Fruit fly (Drosophila melanogaster) whole organism, embryonic: ENCODE measurements around the gene CG7579.

ENCODE experiments used
- ATbp ChIP-seq: fragments of 200-800 bp; sonication (Bioruptor generic); optimal IDR thresholded peaks from 2 replicates; lab custom pipeline; 2017; ENCODE audit warnings: missing biosample characterization, mild to moderate bottlenecking, missing genetic modification characterization, missing genetic modification reagents
- Asciz ChIP-seq: fragments of 200-800 bp; sonication (Bioruptor generic); optimal IDR thresholded peaks from 2 replicates; lab custom pipeline; 2017; ENCODE audit warnings: missing biosample characterization, mild to moderate bottlenecking, missing genetic modification characterization, missing genetic modification reagents
- Bdp1 ChIP-seq: fragments of 200-800 bp; sonication (Bioruptor generic); optimal IDR thresholded peaks from 3 replicates; lab custom pipeline; 2016; ENCODE audit warnings: missing biosample characterization, missing genetic modification characterization
- CG10979 ChIP-seq: fragments of 200-800 bp; sonication (Bioruptor generic); optimal IDR thresholded peaks from 2 replicates; lab custom pipeline; 2018; ENCODE audit warnings: missing biosample characterization, mild to moderate bottlenecking, missing genetic modification characterization, moderate library complexity
- CG12071 ChIP-seq: fragments of 200-800 bp; sonication (Bioruptor generic); optimal IDR thresholded peaks from 3 replicates; lab custom pipeline; 2018; ENCODE audit warnings: missing biosample characterization, mild to moderate bottlenecking, missing genetic modification characterization
- CG13287 ChIP-seq: fragments of 200-800 bp; sonication (Bioruptor generic); IDR thresholded peaks from 2 replicates; pipeline ENCODE4 v1.3.6; 2022; ENCODE audit warnings: missing biosample characterization, missing genetic modification characterization; ENCODE audit not compliant: partially characterized antibody
- CG17186 ChIP-seq: fragments of 200-800 bp; sonication (Bioruptor generic); optimal IDR thresholded peaks from 3 replicates; lab custom pipeline; 2017; ENCODE audit warnings: missing biosample characterization, missing genetic modification reagents, missing genetic modification characterization
- CG2199 ChIP-seq: fragments of 200-800 bp; sonication (Bioruptor generic); IDR thresholded peaks from 3 replicates; pipeline ENCODE4 v1.3.6; 2022; ENCODE audit warnings: missing biosample characterization, missing genetic modification characterization
- CG3065 ChIP-seq: fragments of 200-800 bp; sonication (Bioruptor generic); optimal IDR thresholded peaks from 2 replicates; lab custom pipeline; 2016; ENCODE audit warnings: missing biosample characterization, missing genetic modification characterization
- CG32532 ChIP-seq: fragments of 200-800 bp; sonication (Bioruptor generic); IDR thresholded peaks from 2 replicates; pipeline ENCODE4 v1.3.6; 2022; ENCODE audit warnings: missing biosample characterization, missing genetic modification characterization
- CG4820 ChIP-seq: fragments of 200-800 bp; sonication (Bioruptor generic); optimal IDR thresholded peaks from 3 replicates; lab custom pipeline; 2016; ENCODE audit warnings: missing biosample characterization, missing genetic modification characterization
- CG5180 ChIP-seq: fragments of 200-800 bp; sonication (Bioruptor generic); optimal IDR thresholded peaks from 3 replicates; lab custom pipeline; 2017; ENCODE audit warnings: missing biosample characterization, missing genetic modification characterization, mild to moderate bottlenecking, moderate library complexity, missing genetic modification reagents
- CG5953 ChIP-seq: fragments of 200-800 bp; sonication (Bioruptor generic); IDR thresholded peaks from 2 replicates; pipeline ENCODE4 v1.3.6; 2022; ENCODE audit warnings: missing biosample characterization, missing genetic modification characterization
- CG6689 ChIP-seq: fragments of 200-800 bp; sonication (Bioruptor generic); IDR thresholded peaks from 2 replicates; pipeline ENCODE4 v1.3.6; 2022; ENCODE audit warnings: missing biosample characterization, missing genetic modification characterization
- CG6765 ChIP-seq: fragments of 200-800 bp; sonication (Bioruptor generic); optimal IDR thresholded peaks from 3 replicates; lab custom pipeline; 2017; ENCODE audit warnings: missing biosample characterization, mild to moderate bottlenecking, missing genetic modification characterization
- CG7839 ChIP-seq: fragments of 200-800 bp; sonication (Bioruptor generic); optimal IDR thresholded peaks from 3 replicates; lab custom pipeline; 2018; ENCODE audit warnings: missing biosample characterization, mild to moderate bottlenecking, missing genetic modification characterization, moderate library complexity
- CG8290 ChIP-seq, 3 experiments: fragments of 200-800 bp; sonication (Bioruptor generic); optimal IDR thresholded peaks; 2 replicates each; lab custom pipeline; 2016 to 2019; ENCODE audit warnings: missing biosample characterization in 3 of 3, missing genetic modification characterization in 3 of 3, mild to moderate bottlenecking in 2 of 3, moderate library complexity in 1 of 3
- CG9437 ChIP-seq: fragments of 200-800 bp; sonication (Bioruptor generic); optimal IDR thresholded peaks from 2 replicates; lab custom pipeline; 2018; ENCODE audit warnings: missing biosample characterization, mild to moderate bottlenecking, missing genetic modification characterization
- CG9797 ChIP-seq: fragments of 200-800 bp; sonication (Bioruptor generic); optimal IDR thresholded peaks from 3 replicates; lab custom pipeline; 2018; ENCODE audit warnings: missing biosample characterization, mild to moderate bottlenecking, missing genetic modification characterization
- CTCF ChIP-seq: fragments of 200-800 bp; sonication (Bioruptor generic); optimal IDR thresholded peaks from 2 replicates; lab custom pipeline; 2017; ENCODE audit warnings: missing biosample characterization, mild to moderate bottlenecking, missing genetic modification characterization, moderate library complexity
- D19A ChIP-seq: fragments of 200-800 bp; optimal IDR thresholded peaks from 3 replicates; lab custom pipeline; 2019; ENCODE audit warnings: missing biosample characterization, mild to moderate bottlenecking, missing genetic modification characterization, moderate library complexity
- ERR ChIP-seq: fragments of 200-800 bp; sonication (Bioruptor generic); optimal IDR thresholded peaks from 2 replicates; lab custom pipeline; 2016; ENCODE audit warnings: missing biosample characterization, missing genetic modification characterization
- HmgD ChIP-seq: fragments of 200-800 bp; sonication (Bioruptor generic); optimal IDR thresholded peaks from 3 replicates; lab custom pipeline; 2016; ENCODE audit warnings: missing biosample characterization, missing genetic modification characterization
- Hr3 ChIP-seq: fragments of 200-800 bp; sonication (Bioruptor generic); optimal IDR thresholded peaks from 3 replicates; lab custom pipeline; 2016; ENCODE audit warnings: missing biosample characterization, missing genetic modification characterization
- Optix ChIP-seq: fragments of 200-800 bp; sonication (Bioruptor generic); IDR thresholded peaks from 3 replicates; pipeline ENCODE4 v1.3.6; 2022; ENCODE audit warnings: missing biosample characterization, missing genetic modification characterization
- Ptx1 ChIP-seq: fragments of 200-800 bp; sonication (Bioruptor generic); IDR thresholded peaks from 2 replicates; pipeline ENCODE4 v1.3.6; 2022; ENCODE audit warnings: missing biosample characterization, missing genetic modification characterization
- Scr ChIP-seq: fragments of 200-800 bp; sonication (Bioruptor generic); IDR thresholded peaks from 2 replicates; pipeline ENCODE4 v1.3.6; 2022; ENCODE audit warnings: missing biosample characterization, missing genetic modification characterization; ENCODE audit not compliant: partially characterized antibody
- Sin3A ChIP-seq: fragments of >200 bp; optimal IDR thresholded peaks from 2 replicates; lab custom pipeline; 2018
- Six4 ChIP-seq: fragments of 200-800 bp; sonication (Bioruptor generic); optimal IDR thresholded peaks from 2 replicates; lab custom pipeline; 2016; ENCODE audit warnings: missing biosample characterization, missing genetic modification characterization
- ac ChIP-seq: fragments of 200-800 bp; sonication (Bioruptor generic); optimal IDR thresholded peaks from 3 replicates; lab custom pipeline; 2017; ENCODE audit warnings: missing biosample characterization, mild to moderate bottlenecking, missing genetic modification characterization
- al ChIP-seq: fragments of 200-800 bp; sonication (Bioruptor generic); IDR thresholded peaks from 2 replicates; pipeline ENCODE4 v1.3.6; 2022; ENCODE audit warnings: missing biosample characterization, missing genetic modification characterization
- ara ChIP-seq: fragments of 200-800 bp; sonication (Bioruptor generic); IDR thresholded peaks from 2 replicates; pipeline ENCODE4 v1.3.6; 2022; ENCODE audit warnings: missing biosample characterization, missing genetic modification characterization
- cad ChIP-seq: fragments of >200 bp; optimal IDR thresholded peaks from 2 replicates; lab custom pipeline; 2017; ENCODE audit warnings: missing biosample characterization, missing genetic modification characterization
- cato ChIP-seq: fragments of 200-800 bp; sonication (Bioruptor generic); optimal IDR thresholded peaks from 2 replicates; lab custom pipeline; 2016; ENCODE audit warnings: missing biosample characterization, missing genetic modification characterization, borderline replicate concordance
- ci ChIP-seq: fragments of 200-800 bp; sonication (Bioruptor generic); IDR thresholded peaks from 3 replicates; pipeline ENCODE4 v1.3.6; 2022; ENCODE audit warnings: missing biosample characterization, missing genetic modification characterization
- crc ChIP-seq: fragments of 200-800 bp; sonication (Bioruptor generic); optimal IDR thresholded peaks from 2 replicates; lab custom pipeline; 2016; ENCODE audit warnings: missing biosample characterization, missing genetic modification characterization
- dm ChIP-seq: fragments of 200-800 bp; sonication (Bioruptor generic); optimal IDR thresholded peaks from 3 replicates; lab custom pipeline; 2016; ENCODE audit warnings: missing biosample characterization, missing genetic modification characterization
- dysf ChIP-seq: fragments of 200-800 bp; sonication (Bioruptor generic); IDR thresholded peaks from 3 replicates; pipeline ENCODE4 v1.3.6; 2022; ENCODE audit warnings: missing biosample characterization, missing genetic modification characterization
- fd102C ChIP-seq: fragments of 200-800 bp; sonication (Bioruptor generic); optimal IDR thresholded peaks from 2 replicates; lab custom pipeline; 2018; ENCODE audit warnings: missing biosample characterization, mild to moderate bottlenecking, missing genetic modification characterization, moderate library complexity
- ftz-f1 ChIP-seq: fragments of 200-800 bp; sonication (Bioruptor generic); optimal IDR thresholded peaks from 2 replicates; lab custom pipeline; 2016; ENCODE audit warnings: missing biosample characterization, missing genetic modification characterization
- gsb ChIP-seq: fragments of 200-800 bp; sonication (Bioruptor generic); IDR thresholded peaks from 2 replicates; pipeline ENCODE4 v1.3.6; 2022; ENCODE audit warnings: missing biosample characterization, missing genetic modification characterization
- jumu ChIP-seq: fragments of 200-800 bp; sonication (Bioruptor generic); optimal IDR thresholded peaks from 3 replicates; lab custom pipeline; 2016; ENCODE audit warnings: missing biosample characterization, missing genetic modification characterization
- kni ChIP-seq: fragments of 200-800 bp; sonication (Bioruptor generic); optimal IDR thresholded peaks from 3 replicates; lab custom pipeline; 2017; ENCODE audit warnings: mild to moderate bottlenecking, missing biosample characterization, missing genetic modification reagents, missing genetic modification characterization
- lbe ChIP-seq: fragments of 200-800 bp; sonication (Bioruptor generic); optimal IDR thresholded peaks from 2 replicates; lab custom pipeline; 2016; ENCODE audit warnings: missing biosample characterization, mild to moderate bottlenecking, missing genetic modification characterization
- mld ChIP-seq: fragments of 200-800 bp; sonication (Bioruptor generic); IDR thresholded peaks from 3 replicates; pipeline ENCODE4 v1.3.6; 2022; ENCODE audit warnings: missing biosample characterization, missing genetic modification characterization; ENCODE audit not compliant: partially characterized antibody
- pros ChIP-seq: fragments of 200-800 bp; sonication (Bioruptor generic); optimal IDR thresholded peaks from 3 replicates; lab custom pipeline; 2019; ENCODE audit warnings: missing biosample characterization, mild to moderate bottlenecking, missing genetic modification characterization, moderate library complexity
- scrt ChIP-seq: fragments of 200-800 bp; sonication (Bioruptor generic); optimal IDR thresholded peaks from 2 replicates; lab custom pipeline; 2018; ENCODE audit warnings: missing biosample characterization, mild to moderate bottlenecking, missing genetic modification characterization, moderate library complexity
- slou ChIP-seq: fragments of 200-800 bp; sonication (Bioruptor generic); optimal IDR thresholded peaks from 3 replicates; lab custom pipeline; 2016; ENCODE audit warnings: missing biosample characterization, missing genetic modification characterization
- so ChIP-seq: fragments of 200-800 bp; sonication (Bioruptor generic); IDR thresholded peaks from 3 replicates; pipeline ENCODE4 v1.3.6; 2022; ENCODE audit warnings: missing biosample characterization, missing genetic modification characterization
- unc-4 ChIP-seq: fragments of 200-800 bp; sonication (Bioruptor generic); IDR thresholded peaks from 2 replicates; pipeline ENCODE4 v1.3.6; 2022; ENCODE audit warnings: missing biosample characterization, missing genetic modification characterization; ENCODE audit not compliant: partially characterized antibody
- wdn ChIP-seq: fragments of 200-800 bp; sonication (Bioruptor generic); IDR thresholded peaks from 2 replicates; pipeline ENCODE4 v1.3.6; 2022; ENCODE audit warnings: missing biosample characterization, missing genetic modification characterization
- zen2 ChIP-seq: fragments of 200-800 bp; sonication (Bioruptor generic); IDR thresholded peaks from 3 replicates; pipeline ENCODE4 v1.3.6; 2022; ENCODE audit warnings: missing biosample characterization, missing genetic modification characterization; ENCODE audit not compliant: partially characterized antibody
- zfh1 ChIP-seq: fragments of 200-800 bp; sonication (Bioruptor generic); IDR thresholded peaks from 3 replicates; pipeline ENCODE4 v1.3.6; 2022; ENCODE audit warnings: missing biosample characterization, missing genetic modification characterization

The CG7579 gene

DNA sequence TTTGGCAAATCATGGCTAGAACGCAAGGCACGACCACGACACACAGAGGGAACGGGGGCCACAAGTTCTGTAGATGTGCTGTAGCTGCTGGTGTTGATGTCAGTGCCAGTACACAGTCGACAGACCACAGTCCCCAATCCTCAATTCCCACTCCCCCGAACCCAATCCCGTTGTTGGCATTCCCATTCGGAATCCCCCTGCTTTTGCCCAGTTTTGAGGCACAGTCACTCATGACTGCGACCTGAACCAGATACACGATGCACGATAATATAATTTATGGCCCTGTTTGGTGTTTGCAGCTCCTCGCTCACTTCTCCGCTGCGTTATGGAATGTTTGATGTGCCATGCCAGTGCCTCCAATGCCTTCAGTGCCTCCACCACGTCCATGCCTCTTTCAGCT is 37.7 kb upstream of the CG7579 start (continued):
- TF ChIP-seq CG2199 (GFP tag; lab: Robert Waterston, UW) (0 out of 3 replicates have a peak, but pooled peaks have one; percentile 65), CG9437 (GFP tag; lab: Kevin White, UChicago) (no peak), CG13287 (GFP tag; lab: Robert Waterston, UW) (no peak), cato (no peak), slou (GFP tag; lab: Kevin White, UChicago) (no peak), CG6689 (GFP tag; lab: Robert Waterston, UW) (no peak), so (GFP tag; lab: Robert Waterston, UW) (no peak), cad (no peak), CG5953 (GFP tag; lab: Robert Waterston, UW) (no peak), Bdp1 (no peak), gsb (GFP tag; lab: Robert Waterston, UW) (no peak), CG17186 (no peak), wdn (GFP tag; lab: Robert Waterston, UW) (no peak), dm (GFP tag; lab: Kevin White, UChicago) (no peak), Hr3 (GFP tag; lab: Kevin White, UChicago) (no peak), fd102C (GFP tag; lab: Kevin White, UChicago) (no peak), D19A (no peak), kni (GFP tag; lab: Kevin White, UChicago) (peak; percentile 23), CG3065 (no peak), jumu (GFP tag; lab: Kevin White, UChicago) (no peak), CG12071 (no peak), ATbp (no peak), ac (GFP tag; lab: Kevin White, UChicago) (no peak), ERR (GFP tag; lab: Kevin White, UChicago) (no peak), zen2 (no peak), pros (no peak), zfh1 (GFP tag; lab: Robert Waterston, UW) (no peak), ftz-f1 (no peak), CG32532 (GFP tag; lab: Robert Waterston, UW) (no peak), Scr (GFP tag; lab: Robert Waterston, UW) (no peak), dysf (GFP tag; lab: Robert Waterston, UW) (no peak), Optix (no peak), Sin3A (no peak), al (GFP tag; lab: Robert Waterston, UW) (no peak), mld (no peak), lbe (GFP tag; lab: Kevin White, UChicago) (no peak), Six4 (GFP tag; lab: Kevin White, UChicago) (no peak), CG4820 (no peak), scrt (GFP tag; lab: Kevin White, UChicago) (no peak), CG6765 (GFP tag; lab: Kevin White, UChicago) (no peak), CG5180 (GFP tag; lab: Kevin White, UChicago) (no peak), ara (0 out of 2 replicates have a peak, but pooled peaks have one; percentile 17), Asciz (no peak), CG7839 (no peak), Ptx1 (no peak), crc (no peak), CG8290 (GFP tag; optimal IDR thresholded peaks at IDR 0.05; lab: Kevin White, UChicago) (no peak), CG8290 (tag; optimal IDR thresholded peaks at IDR 0.05; lab: Kevin White, UChicago) (no peak), ci (no peak), CTCF (GFP tag; lab: Kevin White, UChicago) (no peak), CG10979 (no peak), CG9797 (GFP tag; lab: Kevin White, UChicago) (no peak), HmgD (GFP tag; lab: Kevin White, UChicago) (no peak), unc-4 (GFP tag; lab: Robert Waterston, UW) (no peak)
